Fruit fly (Drosophila melanogaster) whole organism: ENCODE measurements around the gene CG43367.

Source experiments
- CG8478 ChIP-seq: fragments of >200 bp; optimal IDR thresholded peaks from 2 replicates; lab custom pipeline; 2018; ENCODE audit warnings: inconsistent platforms
- EcR ChIP-seq, 2 experiments: fragments of >200 bp; optimal IDR thresholded peaks; 2 replicates each; lab custom pipeline; 2017; ENCODE audit warnings: missing biosample characterization in 2 of 2, missing genetic modification characterization in 2 of 2, missing genetic modification reagents in 2 of 2

The CG43367 gene

dm6 chr3L:4272167-4272773, 78.5 kb downstream of the CG43367 start:
- TF ChIP-seq CG8478 (lab: Kevin White, UChicago): no peak
- peak; percentile 13 to 89 for TF ChIP-seq EcR (GFP tag; optimal IDR thresholded peaks at IDR 0.05; lab: Kevin White, UChicago)
